Fruit fly (Drosophila melanogaster) whole organism, embryonic: ENCODE results near the gene CG7810.

Experiments
- Abd-B ChIP-seq: fragments of 200-800 bp; sonication (Bioruptor generic); optimal IDR thresholded peaks from 2 replicates; lab custom pipeline; 2018; ENCODE audit warnings: missing biosample characterization, mild to moderate bottlenecking, missing genetic modification characterization, moderate library complexity
- Adf1 ChIP-seq: fragments of 200-800 bp; sonication (Bioruptor generic); IDR thresholded peaks from 2 replicates; pipeline ENCODE4 v1.3.6; 2022; ENCODE audit warnings: missing biosample characterization, missing genetic modification characterization
- Awh ChIP-seq: fragments of 200-800 bp; sonication (Bioruptor generic); IDR thresholded peaks from 2 replicates; pipeline ENCODE4, ENCODE4 v1.3.6; 2022; ENCODE audit warnings: missing biosample characterization, missing genetic modification characterization
- B-H2 ChIP-seq: fragments of 200-800 bp; sonication (Bioruptor generic); optimal IDR thresholded peaks from 2 replicates; lab custom pipeline; 2018; ENCODE audit warnings: missing biosample characterization, mild to moderate bottlenecking, missing genetic modification characterization
- Bgb ChIP-seq: fragments of 200-800 bp; sonication (Bioruptor generic); IDR thresholded peaks from 2 replicates; pipeline ENCODE4 v1.3.6; 2022; ENCODE audit warnings: missing biosample characterization, missing genetic modification characterization; ENCODE audit not compliant: partially characterized antibody
- BtbVII ChIP-seq: fragments of 200-800 bp; sonication (Bioruptor generic); optimal IDR thresholded peaks from 3 replicates; lab custom pipeline; 2017; ENCODE audit warnings: missing biosample characterization, mild to moderate bottlenecking, missing genetic modification characterization
- CG10321 ChIP-seq: fragments of 200-800 bp; sonication (Bioruptor generic); IDR thresholded peaks from 2 replicates; pipeline ENCODE4 v1.3.6; 2022; ENCODE audit warnings: missing biosample characterization, missing genetic modification characterization
- CG11247 ChIP-seq: fragments of 200-800 bp; sonication (Bioruptor generic); IDR thresholded peaks from 2 replicates; pipeline ENCODE4 v1.3.6; 2022; ENCODE audit warnings: missing biosample characterization, missing genetic modification characterization
- CG11696 ChIP-seq: fragments of 200-800 bp; sonication (Bioruptor generic); IDR thresholded peaks from 2 replicates; pipeline ENCODE4 v1.3.6; 2022; ENCODE audit warnings: missing biosample characterization, missing genetic modification characterization
- CG12071 ChIP-seq: fragments of 200-800 bp; sonication (Bioruptor generic); optimal IDR thresholded peaks from 3 replicates; lab custom pipeline; 2018; ENCODE audit warnings: missing biosample characterization, mild to moderate bottlenecking, missing genetic modification characterization
- CG13296 ChIP-seq: fragments of 200-800 bp; sonication (Bioruptor generic); optimal IDR thresholded peaks from 3 replicates; lab custom pipeline; 2018; ENCODE audit warnings: missing biosample characterization, mild to moderate bottlenecking, missing genetic modification characterization
- CG1832 ChIP-seq: fragments of 200-800 bp; sonication (Bioruptor generic); optimal IDR thresholded peaks from 2 replicates; lab custom pipeline; 2017; ENCODE audit warnings: missing biosample characterization, mild to moderate bottlenecking, missing genetic modification characterization, inconsistent platforms
- CG2120 ChIP-seq: fragments of 200-800 bp; sonication (Bioruptor generic); optimal IDR thresholded peaks from 3 replicates; lab custom pipeline; 2016; ENCODE audit warnings: missing biosample characterization, missing genetic modification characterization
- CG31388 ChIP-seq: fragments of 200-800 bp; sonication (Bioruptor generic); optimal IDR thresholded peaks from 2 replicates; lab custom pipeline; 2016; ENCODE audit warnings: missing biosample characterization, missing genetic modification characterization
- CG31441 ChIP-seq: fragments of 200-800 bp; sonication (Bioruptor generic); IDR thresholded peaks from 2 replicates; pipeline ENCODE4 v1.3.6; 2022; ENCODE audit warnings: missing biosample characterization, missing genetic modification characterization
- CG3163 ChIP-seq: fragments of 200-800 bp; sonication (Bioruptor generic); optimal IDR thresholded peaks from 3 replicates; lab custom pipeline; 2016; ENCODE audit warnings: missing biosample characterization, missing genetic modification characterization
- CG4328 ChIP-seq: fragments of 200-800 bp; sonication (Bioruptor generic); optimal IDR thresholded peaks from 3 replicates; lab custom pipeline; 2017; ENCODE audit warnings: missing biosample characterization, missing genetic modification reagents, missing genetic modification characterization
- CG6272 ChIP-seq: fragments of 200-800 bp; sonication (Bioruptor generic); IDR thresholded peaks from 2 replicates; pipeline ENCODE4 v1.3.6; 2022; ENCODE audit warnings: missing biosample characterization, missing genetic modification characterization
- CG7745 ChIP-seq: fragments of 200-800 bp; sonication (Bioruptor generic); optimal IDR thresholded peaks from 2 replicates; lab custom pipeline; 2018; ENCODE audit warnings: missing biosample characterization, mild to moderate bottlenecking, missing genetic modification characterization, moderate library complexity
- CG9727 ChIP-seq: fragments of 200-800 bp; sonication (Bioruptor generic); optimal IDR thresholded peaks from 3 replicates; lab custom pipeline; 2017; ENCODE audit warnings: missing biosample characterization, mild to moderate bottlenecking, missing genetic modification characterization
- CkIIα-i1 ChIP-seq: fragments of 200-800 bp; sonication (Bioruptor generic); IDR thresholded peaks from 2 replicates; pipeline ENCODE4 v1.3.6; 2022; ENCODE audit warnings: missing biosample characterization, missing genetic modification characterization
- Doc3 ChIP-seq: fragments of 200-800 bp; sonication (Bioruptor generic); IDR thresholded peaks from 3 replicates; pipeline ENCODE4 v1.3.6; 2022; ENCODE audit warnings: missing biosample characterization, missing genetic modification characterization; ENCODE audit not compliant: partially characterized antibody
- Gug ChIP-seq: fragments of 200-800 bp; sonication (Bioruptor generic); IDR thresholded peaks from 4 replicates; pipeline ENCODE4 v1.3.6; 2022; ENCODE audit warnings: missing biosample characterization, missing genetic modification characterization
- Jarid2 ChIP-seq: fragments of 200-800 bp; sonication (Bioruptor generic); optimal IDR thresholded peaks from 3 replicates; lab custom pipeline; 2017; ENCODE audit warnings: mild to moderate bottlenecking, missing biosample characterization, missing genetic modification reagents, missing genetic modification characterization
- Med ChIP-seq: fragments of 200-800 bp; sonication (Bioruptor generic); peaks from one replicate; lab custom pipeline; 2016; ENCODE audit warnings: missing biosample characterization, missing genetic modification characterization, mild to moderate bottlenecking, inconsistent platforms, moderate library complexity
- Meics ChIP-seq: fragments of 200-800 bp; sonication (Bioruptor generic); optimal IDR thresholded peaks from 2 replicates; lab custom pipeline; 2017; ENCODE audit warnings: missing biosample characterization, mild to moderate bottlenecking, missing genetic modification characterization
- NC2β ChIP-seq: fragments of 200-800 bp; sonication (Bioruptor generic); optimal IDR thresholded peaks from 2 replicates; lab custom pipeline; 2016; ENCODE audit warnings: missing biosample characterization, missing genetic modification characterization
- Trl ChIP-seq, 3 experiments: fragments of >200 bp in 2 of 3; fragments of 200-800 bp in 1 of 3; sonication (Bioruptor generic) in 1 of 3; optimal IDR thresholded peaks; 2 replicates in 1 of 3; 3 replicates in 2 of 3; lab custom pipeline; 2016 to 2017; ENCODE audit warnings: missing biosample characterization in 1 of 3, missing genetic modification characterization in 1 of 3
- cato ChIP-seq: fragments of 200-800 bp; sonication (Bioruptor generic); optimal IDR thresholded peaks from 2 replicates; lab custom pipeline; 2016; ENCODE audit warnings: missing biosample characterization, missing genetic modification characterization, borderline replicate concordance
- chinmo ChIP-seq: fragments of 200-800 bp; sonication (Bioruptor generic); IDR thresholded peaks from 4 replicates; pipeline ENCODE4 v1.3.6; 2022; ENCODE audit warnings: missing biosample characterization, missing genetic modification characterization; ENCODE audit not compliant: partially characterized antibody
- chm ChIP-seq: fragments of 200-800 bp; sonication (Bioruptor generic); IDR thresholded peaks from 2 replicates; pipeline ENCODE4 v1.3.6; 2022; ENCODE audit warnings: missing biosample characterization, missing genetic modification characterization
- dysf ChIP-seq: fragments of 200-800 bp; sonication (Bioruptor generic); IDR thresholded peaks from 3 replicates; pipeline ENCODE4 v1.3.6; 2022; ENCODE audit warnings: missing biosample characterization, missing genetic modification characterization
- emc ChIP-seq: fragments of 200-800 bp; sonication (Bioruptor generic); optimal IDR thresholded peaks from 2 replicates; lab custom pipeline; 2016; ENCODE audit warnings: missing biosample characterization, missing genetic modification characterization
- exex ChIP-seq: fragments of 200-800 bp; sonication (Bioruptor generic); optimal IDR thresholded peaks from 4 replicates; lab custom pipeline; 2018; ENCODE audit warnings: missing biosample characterization, mild to moderate bottlenecking, missing genetic modification characterization, moderate library complexity
- fd96Cb ChIP-seq: fragments of 200-800 bp; sonication (Bioruptor generic); optimal IDR thresholded peaks from 2 replicates; lab custom pipeline; 2018; ENCODE audit warnings: missing biosample characterization, mild to moderate bottlenecking, missing genetic modification characterization, moderate library complexity
- grau ChIP-seq: fragments of 200-800 bp; optimal IDR thresholded peaks from 3 replicates; lab custom pipeline; 2019; ENCODE audit warnings: missing biosample characterization, mild to moderate bottlenecking, missing genetic modification characterization, moderate library complexity
- gsb-n ChIP-seq: fragments of 200-800 bp; sonication (Bioruptor generic); optimal IDR thresholded peaks from 3 replicates; lab custom pipeline; 2018; ENCODE audit warnings: missing biosample characterization, mild to moderate bottlenecking, missing genetic modification characterization
- knrl ChIP-seq: fragments of 200-800 bp; sonication (Bioruptor generic); IDR thresholded peaks from 3 replicates; pipeline ENCODE4 v1.3.6; 2022; ENCODE audit warnings: missing biosample characterization, missing genetic modification characterization; ENCODE audit not compliant: partially characterized antibody
- lab ChIP-seq: fragments of 200-800 bp; sonication (Bioruptor generic); optimal IDR thresholded peaks from 3 replicates; lab custom pipeline; 2017; ENCODE audit warnings: missing biosample characterization, missing genetic modification characterization, mild to moderate bottlenecking, moderate library complexity, missing genetic modification reagents
- lmd ChIP-seq: fragments of 200-800 bp; sonication (Bioruptor generic); IDR thresholded peaks from 2 replicates; pipeline ENCODE4 v1.3.6; 2022; ENCODE audit warnings: missing biosample characterization, missing genetic modification characterization
- mld ChIP-seq: fragments of 200-800 bp; sonication (Bioruptor generic); IDR thresholded peaks from 3 replicates; pipeline ENCODE4 v1.3.6; 2022; ENCODE audit warnings: missing biosample characterization, missing genetic modification characterization; ENCODE audit not compliant: partially characterized antibody
- nerfin-1 ChIP-seq: fragments of 200-800 bp; sonication (Bioruptor generic); optimal IDR thresholded peaks from 3 replicates; lab custom pipeline; 2019; ENCODE audit warnings: missing biosample characterization, mild to moderate bottlenecking, missing genetic modification characterization, moderate library complexity
- nom ChIP-seq: fragments of 200-800 bp; sonication (Bioruptor generic); optimal IDR thresholded peaks from 2 replicates; lab custom pipeline; 2017; ENCODE audit warnings: missing biosample characterization, missing genetic modification characterization, mild to moderate bottlenecking, moderate library complexity, missing genetic modification reagents
- peb ChIP-seq: fragments of 200-800 bp; sonication (Bioruptor generic); IDR thresholded peaks from 2 replicates; pipeline ENCODE4 v1.3.6; 2022; ENCODE audit warnings: missing biosample characterization, missing genetic modification characterization
- sd ChIP-seq: fragments of 200-800 bp; sonication (Bioruptor generic); optimal IDR thresholded peaks from 3 replicates; lab custom pipeline; 2018; ENCODE audit warnings: missing biosample characterization, mild to moderate bottlenecking, missing genetic modification characterization, moderate library complexity
- sna ChIP-seq: fragments of 200-800 bp; sonication (Bioruptor generic); IDR thresholded peaks from 2 replicates; pipeline ENCODE4 v1.3.6; 2022; ENCODE audit warnings: missing biosample characterization, missing genetic modification characterization; ENCODE audit not compliant: partially characterized antibody
- stc ChIP-seq: fragments of 200-800 bp; sonication (Bioruptor generic); IDR thresholded peaks from 2 replicates; pipeline ENCODE4 v1.3.6; 2022; ENCODE audit warnings: missing biosample characterization, missing genetic modification characterization
- tin ChIP-seq: fragments of 200-800 bp; sonication (Bioruptor generic); optimal IDR thresholded peaks from 3 replicates; lab custom pipeline; 2016; ENCODE audit warnings: missing biosample characterization, missing genetic modification characterization
- twi ChIP-seq: fragments of 200-800 bp; optimal IDR thresholded peaks from 2 replicates; lab custom pipeline; 2019; ENCODE audit warnings: missing biosample characterization, mild to moderate bottlenecking, missing genetic modification characterization, moderate library complexity
- vfl ChIP-seq: fragments of 200-800 bp; sonication (Bioruptor generic); optimal IDR thresholded peaks from 2 replicates; lab custom pipeline; 2016; ENCODE audit warnings: missing biosample characterization, missing genetic modification characterization
- vvl ChIP-seq: fragments of 200-800 bp; sonication (Bioruptor generic); IDR thresholded peaks from 2 replicates; pipeline ENCODE4 v1.3.6; 2022; ENCODE audit warnings: missing biosample characterization, missing genetic modification characterization

The CG7810 gene

dm6 chr2L:8346260-8346659, 35.3 kb upstream of the CG7810 start, which contains the start of gene CG7778:
TSS of gene CG7778 (plus strand) at chr2L:8346620.
- no peak for TF ChIP-seq knrl (GFP tag; lab: Robert Waterston, UW)
- TF ChIP-seq CG4328, result no peak
- no peak for TF ChIP-seq cato (GFP tag; lab: Kevin White, UChicago)
- no peak for TF ChIP-seq CG11696
- TF ChIP-seq lmd (GFP tag; lab: Robert Waterston, UW), result no peak
- TF ChIP-seq NC2β (GFP tag; lab: Kevin White, UChicago), result no peak
- 0 out of 2 replicates have a peak, but pooled peaks have one; percentile 26 for TF ChIP-seq vvl (GFP tag; lab: Robert Waterston, UW)
- no peak for TF ChIP-seq peb (GFP tag; lab: Robert Waterston, UW)
- TF ChIP-seq CG31441 (GFP tag; lab: Robert Waterston, UW), result no peak
- no peak for TF ChIP-seq CkIIα-i1 (GFP tag; lab: Robert Waterston, UW)
- peak; percentile 82 for TF ChIP-seq Adf1 (GFP tag; lab: Robert Waterston, UW)
- TF ChIP-seq Trl (optimal IDR thresholded peaks at IDR 0.05; lab: Kevin White, UChicago), result peak; percentile 60 to 65
- TF ChIP-seq Trl (GFP tag; optimal IDR thresholded peaks at IDR 0.05; lab: Kevin White, UChicago), result no peak
- TF ChIP-seq CG31388 (GFP tag; lab: Kevin White, UChicago), result no peak
- TF ChIP-seq sna, result no peak
- peak; percentile 30; the same call in 1 of the 2 replicates for TF ChIP-seq stc (GFP tag; lab: Robert Waterston, UW)
- no peak for TF ChIP-seq grau (tag; lab: Kevin White, UChicago)
- TF ChIP-seq CG7745, result peak; percentile 44
- no peak for TF ChIP-seq chm (GFP tag; lab: Robert Waterston, UW)
- no peak for TF ChIP-seq vfl (GFP tag; lab: Kevin White, UChicago)
- TF ChIP-seq Doc3 (GFP tag; lab: Robert Waterston, UW), result no peak
- no peak for TF ChIP-seq gsb-n
- TF ChIP-seq exex (tag; lab: Kevin White, UChicago), result peak; percentile 48
- TF ChIP-seq CG11247, result no peak
- no peak for TF ChIP-seq lab (GFP tag; lab: Kevin White, UChicago)
- TF ChIP-seq dysf (GFP tag; lab: Robert Waterston, UW), result no peak
- TF ChIP-seq Awh (GFP tag; lab: Robert Waterston, UW), result no peak
- peak; percentile 94 for TF ChIP-seq CG3163
- no peak for TF ChIP-seq twi (tag; lab: Kevin White, UChicago)
- TF ChIP-seq Meics (GFP tag; lab: Kevin White, UChicago), result no peak
- TF ChIP-seq CG1832 (GFP tag; lab: Kevin White, UChicago), result peak; percentile 65
- TF ChIP-seq sd (tag; lab: Kevin White, UChicago), result peak; percentile 20
- TF ChIP-seq Bgb (GFP tag; lab: Robert Waterston, UW), result no peak
- no peak for TF ChIP-seq emc (GFP tag; lab: Kevin White, UChicago)
- TF ChIP-seq CG10321 (GFP tag; lab: Robert Waterston, UW), result peak; percentile 46; the same call in 1 of the 2 replicates
- peak; percentile 58 for TF ChIP-seq Med (GFP tag; lab: Kevin White, UChicago)
- TF ChIP-seq CG12071 (GFP tag; lab: Kevin White, UChicago), result no peak
- no peak for TF ChIP-seq mld (GFP tag; lab: Robert Waterston, UW)

dm6 chr2L:8344536-8344935, 33.5 kb upstream of the CG7810 start:
- TF ChIP-seq chinmo (GFP tag; lab: Robert Waterston, UW) (0 out of 4 replicates have a peak, but pooled peaks have one; percentile 37), exex (tag; lab: Kevin White, UChicago) (peak; percentile 96), CG2120 (no peak), Jarid2 (GFP tag; lab: Kevin White, UChicago) (no peak), B-H2 (GFP tag; lab: Kevin White, UChicago) (peak; percentile 18), fd96Cb (no peak), CG6272 (no peak), tin (no peak), BtbVII (GFP tag; lab: Kevin White, UChicago) (peak; percentile 2), Gug (GFP tag; lab: Robert Waterston, UW) (no peak), CG9727 (no peak), nerfin-1 (tag; lab: Kevin White, UChicago) (no peak), Abd-B (GFP tag; lab: Kevin White, UChicago) (no peak), nom (GFP tag; lab: Kevin White, UChicago) (no peak), CG13296 (GFP tag; lab: Kevin White, UChicago) (no peak)
